Worm (Caenorhabditis elegans) whole organism, early embryonic: ENCODE data around the gene pdl-1.

Experiments used
- aly-1 ChIP-seq: sonication (generic microtip); optimal IDR thresholded peaks from 2 replicates; lab custom pipeline; 2016; ENCODE audit warnings: missing genetic modification characterization, missing compliant biosample characterization
- ama-1 ChIP-seq: fragments of 150-350 bp; optimal IDR thresholded peaks from 2 replicates; lab custom pipeline; 2014
- ceh-13 ChIP-seq: fragments of 200-800 bp; sonication (Bioruptor generic); optimal IDR thresholded peaks from 2 replicates; lab custom pipeline; 2018; ENCODE audit warnings: mild to moderate bottlenecking, missing genetic modification characterization, missing compliant biosample characterization
- ceh-36 ChIP-seq: sonication (generic microtip); optimal IDR thresholded peaks from 2 replicates; lab custom pipeline; 2016; ENCODE audit warnings: missing genetic modification characterization, inconsistent platforms, missing compliant biosample characterization
- ets-7 ChIP-seq: sonication (generic microtip); optimal IDR thresholded peaks from 2 replicates; lab custom pipeline; 2016; ENCODE audit warnings: missing genotype, missing genetic modification characterization, missing compliant biosample characterization
- flt-1 ChIP-seq: fragments of 200-800 bp; sonication (Bioruptor generic); IDR thresholded peaks from 2 replicates; pipeline ENCODE4 v1.3.6; 2022; ENCODE audit warnings: missing genetic modification characterization, missing compliant biosample characterization
- hmbx-1 ChIP-seq: sonication (generic microtip); optimal IDR thresholded peaks from 2 replicates; lab custom pipeline; 2016; ENCODE audit warnings: mild to moderate bottlenecking, missing genetic modification characterization, missing compliant biosample characterization
- hmg-4 ChIP-seq: fragments of 200-800 bp; sonication (Bioruptor generic); optimal IDR thresholded peaks from 2 replicates; lab custom pipeline; 2018; ENCODE audit warnings: mild to moderate bottlenecking, missing genetic modification characterization, missing compliant biosample characterization
- hnd-1 ChIP-seq: sonication (generic microtip); optimal IDR thresholded peaks from 2 replicates; lab custom pipeline; 2016; ENCODE audit warnings: missing genetic modification characterization, missing compliant biosample characterization
- pes-1 ChIP-seq: fragments of 200-800 bp; sonication (Bioruptor generic); IDR thresholded peaks from 2 replicates; pipeline ENCODE4 v1.3.6; 2022; ENCODE audit warnings: missing genetic modification reagents, missing genetic modification characterization, missing compliant biosample characterization
- scrt-1 ChIP-seq: fragments of 200-800 bp; sonication (Bioruptor generic); IDR thresholded peaks from 2 replicates; pipeline ENCODE4 v1.3.6; 2022; ENCODE audit warnings: missing genetic modification characterization, missing compliant biosample characterization
- sea-1 ChIP-seq: fragments of 200-800 bp; sonication (Bioruptor generic); conservative IDR thresholded peaks from 2 replicates; pipeline ENCODE4 v1.3.6; 2022; ENCODE audit warnings: missing genetic modification characterization, missing compliant biosample characterization
- tbx-37 ChIP-seq: fragments of 200-800 bp; sonication (Bioruptor generic); conservative IDR thresholded peaks from 2 replicates; pipeline ENCODE4 v1.3.6; 2022; ENCODE audit warnings: missing genetic modification reagents, missing genetic modification characterization, missing compliant biosample characterization
- tra-4 ChIP-seq: sonication (generic microtip); optimal IDR thresholded peaks from 2 replicates; lab custom pipeline; 2017; ENCODE audit warnings: missing genetic modification characterization, missing compliant biosample characterization

- TF ChIP-seq flt-1 = no peak
- no peak for TF ChIP-seq ama-1 (lab: Kevin White, UChicago)
- no peak for TF ChIP-seq ets-7
- no peak for TF ChIP-seq sea-1 (GFP tag; lab: Robert Waterston, UW)
- TF ChIP-seq pes-1 = no peak
- TF ChIP-seq hmg-4 = no peak
- TF ChIP-seq aly-1 (tag; lab: Kevin White, UChicago) = no peak
- TF ChIP-seq hmbx-1 (tag; lab: Kevin White, UChicago) = no peak
- TF ChIP-seq hnd-1 (tag; lab: Kevin White, UChicago) = no peak
- TF ChIP-seq ceh-36 (tag; lab: Kevin White, UChicago) = no peak
- TF ChIP-seq tra-4 = no peak
- TF ChIP-seq ceh-13 (GFP tag; lab: Kevin White, UChicago) = no peak
- TF ChIP-seq scrt-1 (GFP tag; lab: Robert Waterston, UW) = no peak
- no peak for TF ChIP-seq tbx-37 (GFP tag; lab: Robert Waterston, UW)
Observed at ce11 chrII:7212059-7212458, 28.5 kb downstream of the pdl-1 start, which contains the start of gene E04F6.9.
